Fruit fly (Drosophila melanogaster): ENCODE measurements around the gene Srpk79D.
A peak's percentile ranks its signal among the peaks of the same experiment; 100 is the strongest.

Srpk79D gene

DNA sequence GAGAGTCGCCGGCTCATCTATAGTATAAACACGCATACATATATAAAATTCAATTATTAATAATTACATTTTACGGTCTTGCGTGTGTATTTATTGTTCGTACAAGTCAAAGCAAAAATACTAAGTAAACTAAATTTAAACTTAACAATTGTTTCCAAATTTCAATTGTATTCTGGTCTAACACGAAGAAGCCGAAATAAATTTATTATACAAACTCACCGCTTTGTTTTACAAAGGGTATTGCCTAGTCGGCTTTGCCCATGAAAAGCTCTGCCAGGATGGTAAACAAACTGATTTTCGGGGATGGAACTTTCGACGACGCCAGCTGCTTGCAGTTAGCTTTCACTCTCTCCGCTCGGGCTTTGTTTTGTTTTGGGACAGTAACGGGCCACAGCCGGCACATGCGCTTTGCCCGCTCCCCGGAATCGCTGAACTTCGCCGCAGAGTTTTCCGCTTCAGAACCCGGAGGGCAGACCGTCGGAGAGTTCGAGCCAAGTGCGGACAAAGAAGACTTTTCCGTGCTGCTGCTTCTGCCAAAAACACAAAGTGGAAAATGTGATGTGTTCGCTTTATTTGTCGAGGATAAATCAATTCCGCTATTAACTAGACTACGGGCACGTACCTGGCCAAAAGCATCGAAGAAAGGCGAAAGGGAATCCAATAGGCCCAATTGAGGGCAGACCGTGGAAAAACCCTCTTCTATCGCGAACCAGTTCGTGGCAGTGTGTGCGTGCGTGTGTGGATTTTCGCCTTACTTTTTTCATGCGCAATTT, at the start of gene Srpk79D:
TSS of gene Srpk79D (plus strand) at position 457 of the 773 bp plus-strand sequence.
- no peak for TF ChIP-seq noc (tag; optimal IDR thresholded peaks at IDR 0.05)

DNA sequence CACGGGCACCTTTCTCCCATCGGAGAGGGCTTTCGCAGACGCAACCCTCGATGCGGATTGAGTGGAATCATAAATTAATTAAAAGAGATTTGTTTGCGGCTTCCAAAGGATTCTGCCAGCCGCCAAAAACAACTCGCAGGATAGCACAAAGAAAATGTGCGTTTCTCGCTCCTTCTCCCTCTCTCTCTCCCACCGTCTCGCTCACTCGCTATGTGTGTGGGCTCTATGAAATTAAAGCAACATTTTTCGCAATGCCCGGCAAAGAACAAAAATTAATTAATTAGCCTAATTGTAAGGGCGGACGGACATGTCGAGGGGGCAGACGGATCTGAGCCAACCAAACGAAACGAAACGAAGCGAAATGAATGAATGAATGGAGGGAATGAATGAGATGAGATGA, 36.1 kb upstream of the Srpk79D start:
- no peak for TF ChIP-seq noc (tag; optimal IDR thresholded peaks at IDR 0.05)

dm6 chr3L:22242241-22242640, 31.5 kb upstream of the Srpk79D start:
- no peak for TF ChIP-seq noc (tag; optimal IDR thresholded peaks at IDR 0.05)

- no peak for TF ChIP-seq noc (tag; optimal IDR thresholded peaks at IDR 0.05)
Observed at dm6 chr3L:22262797-22263423, 10.9 kb upstream of the Srpk79D start, which contains the start of the genes Rich and Ddx1. Gene Rich (minus strand): TSS chr3L:22262921. Gene Ddx1 (plus strand): TSS chr3L:22263369.

- no peak for TF ChIP-seq noc (tag; optimal IDR thresholded peaks at IDR 0.05)
Observed at dm6 chr3L:22266535-22266934, 7.2 kb upstream of the Srpk79D start, which contains the start of gene CG11523. Gene CG11523 (minus strand): TSS chr3L:22266679.

DNA sequence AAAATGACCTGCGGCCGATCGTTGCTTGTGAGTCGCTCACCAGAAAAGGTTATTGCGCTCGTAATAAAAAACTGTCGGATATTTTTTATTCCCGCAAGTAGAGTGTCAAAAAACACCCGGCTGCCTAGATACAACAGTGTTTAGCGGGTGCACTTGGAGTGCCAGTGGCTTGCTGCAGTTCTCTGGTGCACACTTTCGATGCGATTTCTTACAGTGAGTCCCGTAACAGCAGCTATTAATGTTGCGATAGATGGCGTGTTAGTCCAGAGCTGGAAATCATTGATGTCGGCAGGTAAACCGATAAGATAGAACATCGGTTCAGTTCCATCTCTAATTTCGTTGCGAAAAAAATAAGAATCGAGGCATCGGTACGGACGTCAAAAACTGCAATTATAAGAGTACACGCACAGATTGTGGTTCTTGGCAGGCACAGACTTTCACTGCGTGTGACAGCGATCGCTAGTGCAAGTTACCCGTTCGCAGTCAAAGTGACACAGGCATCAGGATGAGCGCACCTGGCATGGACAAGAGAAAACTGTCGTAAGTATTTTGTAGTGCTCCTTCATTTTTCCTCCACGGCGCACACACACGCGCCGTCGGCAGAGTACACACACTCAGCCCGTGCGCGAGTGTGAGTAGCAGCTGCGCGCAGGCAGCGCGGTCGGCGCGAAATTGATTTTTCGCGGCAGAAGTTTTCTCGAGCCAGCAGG, 6.4 kb upstream of the Srpk79D start, which contains the start of gene Csp:
TSS of gene Csp (plus strand) at position 135 of the 710 bp plus-strand sequence.
- peak; percentile 49 for TF ChIP-seq noc (tag; optimal IDR thresholded peaks at IDR 0.05)

dm6 chr3L:22275989-22276388, 2.2 kb downstream of the Srpk79D start:
- TF ChIP-seq noc (tag; optimal IDR thresholded peaks at IDR 0.05) = no peak

DNA sequence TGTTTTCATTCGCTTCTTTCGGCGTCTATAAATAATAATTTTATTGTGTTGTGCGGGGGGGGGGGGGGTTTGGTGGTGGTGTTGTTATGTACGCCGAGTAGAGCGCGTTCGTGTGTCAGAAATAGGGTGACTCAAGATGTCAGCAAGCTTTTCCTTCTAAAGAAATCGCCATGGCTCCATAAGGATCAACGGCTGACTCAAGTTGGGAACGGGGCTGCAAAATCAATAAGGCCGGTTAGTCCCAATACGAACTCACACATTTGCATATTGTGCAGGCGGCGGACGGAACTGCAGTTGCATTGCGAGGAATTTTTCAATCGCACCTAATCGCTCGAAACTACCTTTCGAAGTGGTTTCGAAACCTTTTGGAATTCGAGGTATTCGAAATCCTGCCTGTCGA, 2.8 kb downstream of the Srpk79D start:
- no peak for TF ChIP-seq noc (tag; optimal IDR thresholded peaks at IDR 0.05)

- TF ChIP-seq noc (tag; optimal IDR thresholded peaks at IDR 0.05) = no peak
Observed at dm6 chr3L:22277186-22277585, 3.4 kb downstream of the Srpk79D start.

- TF ChIP-seq noc (tag; optimal IDR thresholded peaks at IDR 0.05) = no peak
Observed at dm6 chr3L:22287994-22288766, 14.4 kb downstream of the Srpk79D start, which contains the start of the genes Hem and IleRS. Gene Hem (minus strand): TSS chr3L:22288195. Gene IleRS (plus strand): TSS chr3L:22288665.

DNA sequence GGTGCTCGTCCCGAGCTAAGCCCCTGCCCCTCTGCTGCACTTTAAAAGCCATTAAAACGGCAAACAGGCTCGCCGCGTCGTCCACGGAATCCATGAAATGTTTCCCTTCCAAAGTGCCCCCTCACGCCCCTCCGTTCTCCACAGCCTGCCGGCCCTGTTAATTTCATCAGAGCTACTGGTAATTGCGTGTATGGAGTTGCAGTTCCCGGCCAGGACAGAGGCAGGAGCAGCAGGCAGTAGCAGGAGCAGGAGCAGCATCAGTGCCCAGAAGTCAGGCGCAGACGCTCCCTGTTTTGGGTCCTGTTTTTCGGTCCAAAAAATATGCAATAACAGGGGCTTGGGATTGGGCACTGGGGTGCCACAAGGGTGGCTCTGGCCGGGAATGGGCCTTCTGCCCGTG, 43.1 kb downstream of the Srpk79D start:
- no peak for TF ChIP-seq noc (tag; optimal IDR thresholded peaks at IDR 0.05)

dm6 chr3L:22329478-22329877, 55.7 kb downstream of the Srpk79D start, which contains the start of gene CG32450:
Gene CG32450 (plus strand): TSS chr3L:22329778.
- TF ChIP-seq noc (tag; optimal IDR thresholded peaks at IDR 0.05) = no peak
